Worm (Caenorhabditis elegans) whole organism, L1 larva: Measurements from ENCODE around the gene enpl-1.

Experiments used
- C04F5.9 ChIP-seq: sonication (generic microtip); optimal IDR thresholded peaks from 2 replicates; lab custom pipeline; 2016; ENCODE audit warnings: missing genetic modification characterization, missing compliant biosample characterization
- alr-1 ChIP-seq: fragments of 200-800 bp; sonication (Bioruptor generic); optimal IDR thresholded peaks from 2 replicates; lab custom pipeline; 2018; ENCODE audit warnings: borderline replicate concordance, mild to moderate bottlenecking, missing genetic modification characterization, missing compliant biosample characterization
- aly-2 ChIP-seq: fragments of 150-350 bp; optimal IDR thresholded peaks from 2 replicates; lab custom pipeline; 2014; ENCODE audit warnings: missing biosample characterization, missing genetic modification characterization
- blmp-1 ChIP-seq: fragments of 150-350 bp; optimal IDR thresholded peaks from 2 replicates; lab custom pipeline; 2014; ENCODE audit warnings: missing biosample characterization, missing genetic modification characterization
- ceh-63 ChIP-seq: fragments of 200-800 bp; sonication (Bioruptor generic); optimal IDR thresholded peaks from 2 replicates; lab custom pipeline; 2018; ENCODE audit warnings: mild to moderate bottlenecking, missing genetic modification characterization, missing compliant biosample characterization
- ceh-8 ChIP-seq: fragments of 200-800 bp; sonication (Bioruptor generic); optimal IDR thresholded peaks from 2 replicates; lab custom pipeline; 2018; ENCODE audit warnings: mild to moderate bottlenecking, missing genetic modification characterization, moderate library complexity, missing compliant biosample characterization
- ceh-82 ChIP-seq, 3 experiments: fragments of 150-350 bp in 1 of 3; sonication (generic microtip) in 2 of 3; optimal IDR thresholded peaks; 2 replicates each; lab custom pipeline; 2014 to 2017; ENCODE audit warnings: missing biosample characterization in 3 of 3, missing genetic modification characterization in 3 of 3
- ceh-88 ChIP-seq: fragments of 200-800 bp; sonication (Bioruptor generic); IDR thresholded peaks from 2 replicates; pipeline ENCODE4 v1.3.6; 2022; ENCODE audit warnings: missing genetic modification characterization, missing compliant biosample characterization
- ces-1 ChIP-seq: fragments of 150-350 bp; optimal IDR thresholded peaks from 2 replicates; lab custom pipeline; 2014; ENCODE audit warnings: missing biosample characterization, missing genetic modification reagents, missing genetic modification characterization
- dpl-1 ChIP-seq, 3 experiments: fragments of 150-350 bp in 2 of 3; sonication (generic microtip) in 1 of 3; optimal IDR thresholded peaks; 2 replicates each; lab custom pipeline; 2014 to 2017; ENCODE audit warnings: missing biosample characterization in 3 of 3, missing genetic modification characterization in 3 of 3, missing genetic modification reagents in 3 of 3
- dsc-1 ChIP-seq: sonication (generic microtip); optimal IDR thresholded peaks from 2 replicates; lab custom pipeline; 2016; ENCODE audit warnings: mild to moderate bottlenecking, missing genetic modification characterization, missing compliant biosample characterization
- efl-1 ChIP-seq, 4 experiments: fragments of 150-350 bp; optimal IDR thresholded peaks in 3 of 4; peaks in 1 of 4; 1 replicate in 1 of 4; 2 replicates in 3 of 4; lab custom pipeline; 2014; ENCODE audit warnings: missing biosample characterization in 2 of 4, missing genetic modification characterization in 2 of 4, missing genetic modification reagents in 2 of 4
- efl-3 ChIP-seq: fragments of 200-800 bp; sonication (Bioruptor generic); optimal IDR thresholded peaks from 2 replicates; lab custom pipeline; 2018; ENCODE audit warnings: mild to moderate bottlenecking, missing genetic modification characterization, missing compliant biosample characterization
- egl-13 ChIP-seq: sonication (generic microtip); optimal IDR thresholded peaks from 2 replicates; lab custom pipeline; 2016; ENCODE audit warnings: missing genotype, missing genetic modification reagents, missing genetic modification characterization, missing compliant biosample characterization
- elt-2 ChIP-seq: sonication (generic microtip); optimal IDR thresholded peaks from 2 replicates; lab custom pipeline; 2016; ENCODE audit warnings: missing genetic modification characterization, mild to moderate bottlenecking, inconsistent platforms, missing compliant biosample characterization, missing genetic modification reagents
- elt-3 ChIP-seq, 6 experiments: fragments of 150-350 bp in 1 of 6; sonication (generic microtip); optimal IDR thresholded peaks; 2 replicates each; lab custom pipeline; 2017 to 2018; ENCODE audit warnings: missing biosample characterization in 6 of 6, missing genetic modification characterization in 6 of 6, inconsistent platforms in 1 of 6
- ets-5 ChIP-seq: fragments of 200-800 bp; sonication (Bioruptor generic); IDR thresholded peaks from 2 replicates; pipeline ENCODE4 v1.3.6; 2022; ENCODE audit warnings: missing genetic modification characterization, missing compliant biosample characterization
- fkh-10 ChIP-seq: sonication (generic microtip); optimal IDR thresholded peaks from 2 replicates; lab custom pipeline; 2017; ENCODE audit warnings: missing biosample characterization, missing genetic modification reagents, missing genetic modification characterization
- fos-1 ChIP-seq: fragments of 150-350 bp; optimal IDR thresholded peaks from 2 replicates; lab custom pipeline; 2014; ENCODE audit warnings: missing biosample characterization, missing genetic modification characterization
- grh-1 ChIP-seq: fragments of 200-800 bp; sonication (Bioruptor generic); IDR thresholded peaks from 2 replicates; pipeline ENCODE4 v1.3.6; 2022; ENCODE audit warnings: missing genetic modification reagents, missing genetic modification characterization, missing compliant biosample characterization
- lin-13 ChIP-seq: fragments of 150-350 bp; optimal IDR thresholded peaks from 2 replicates; lab custom pipeline; 2014; ENCODE audit warnings: missing biosample characterization, missing genetic modification reagents, missing genetic modification characterization
- lin-14 ChIP-seq: fragments of 200-800 bp; sonication (Bioruptor generic); optimal IDR thresholded peaks from 2 replicates; lab custom pipeline; 2018; ENCODE audit warnings: mild to moderate bottlenecking, missing genetic modification characterization, moderate library complexity, missing compliant biosample characterization
- lin-35 ChIP-seq, 2 experiments: fragments of 150-350 bp; optimal IDR thresholded peaks; 2 replicates each; lab custom pipeline; 2014; ENCODE audit warnings: missing biosample characterization in 2 of 2, missing genetic modification characterization in 2 of 2, missing genetic modification reagents in 2 of 2
- lir-3 ChIP-seq: sonication (generic microtip); optimal IDR thresholded peaks from 2 replicates; lab custom pipeline; 2016; ENCODE audit warnings: mild to moderate bottlenecking, missing genetic modification characterization, moderate library complexity, missing compliant biosample characterization; ENCODE audit not compliant: poor library complexity
- mdl-1 ChIP-seq, 2 experiments: fragments of 150-350 bp; optimal IDR thresholded peaks; 2 replicates each; lab custom pipeline; 2014 to 2017; ENCODE audit warnings: missing biosample characterization in 2 of 2, missing genetic modification characterization in 2 of 2, inconsistent platforms in 1 of 2
- mep-1 ChIP-seq: fragments of 150-350 bp; optimal IDR thresholded peaks from 2 replicates; lab custom pipeline; 2014; ENCODE audit warnings: missing biosample characterization, missing genetic modification characterization
- nhr-11 ChIP-seq: fragments of 150-350 bp; optimal IDR thresholded peaks from 2 replicates; lab custom pipeline; 2014; ENCODE audit warnings: missing biosample characterization, missing genetic modification characterization
- nhr-12 ChIP-seq: sonication (generic microtip); optimal IDR thresholded peaks from 2 replicates; lab custom pipeline; 2017; ENCODE audit warnings: missing biosample characterization, missing genetic modification characterization
- nhr-20 ChIP-seq: sonication (generic microtip); optimal IDR thresholded peaks from 2 replicates; lab custom pipeline; 2016; ENCODE audit warnings: mild to moderate bottlenecking, missing genetic modification characterization, missing compliant biosample characterization
- nhr-28 ChIP-seq: fragments of 150-350 bp; optimal IDR thresholded peaks from 2 replicates; lab custom pipeline; 2014; ENCODE audit warnings: missing biosample characterization, missing genetic modification characterization
- nhr-71 ChIP-seq: sonication (generic microtip); optimal IDR thresholded peaks from 2 replicates; lab custom pipeline; 2016; ENCODE audit warnings: mild to moderate bottlenecking, missing genetic modification characterization, moderate library complexity, missing compliant biosample characterization
- nhr-84 ChIP-seq: sonication (generic microtip); optimal IDR thresholded peaks from 2 replicates; lab custom pipeline; 2017; ENCODE audit warnings: missing biosample characterization, missing genetic modification characterization
- nhr-90 ChIP-seq: sonication (generic microtip); optimal IDR thresholded peaks from 2 replicates; lab custom pipeline; 2016; ENCODE audit warnings: mild to moderate bottlenecking, missing genetic modification characterization, missing compliant biosample characterization; ENCODE audit not compliant: poor library complexity
- pax-3 ChIP-seq: fragments of 200-800 bp; sonication (Bioruptor generic); optimal IDR thresholded peaks from 2 replicates; lab custom pipeline; 2018; ENCODE audit warnings: mild to moderate bottlenecking, missing genetic modification characterization, moderate library complexity, missing compliant biosample characterization
- rnt-1 ChIP-seq: sonication (generic microtip); optimal IDR thresholded peaks from 2 replicates; lab custom pipeline; 2016; ENCODE audit warnings: mild to moderate bottlenecking, missing genetic modification characterization, moderate library complexity, missing compliant biosample characterization
- snpc-4 ChIP-seq: fragments of 150-350 bp; optimal IDR thresholded peaks from 2 replicates; lab custom pipeline; 2014; ENCODE audit warnings: missing biosample characterization, missing genetic modification characterization
- sup-37 ChIP-seq: fragments of 200-800 bp; sonication (Bioruptor generic); optimal IDR thresholded peaks from 2 replicates; lab custom pipeline; 2018; ENCODE audit warnings: mild to moderate bottlenecking, missing genetic modification characterization, missing compliant biosample characterization
- swsn-7 ChIP-seq: sonication (generic microtip); optimal IDR thresholded peaks from 2 replicates; lab custom pipeline; 2016; ENCODE audit warnings: missing genetic modification characterization, missing compliant biosample characterization
- tbx-2 ChIP-seq: sonication (generic microtip); optimal IDR thresholded peaks from 2 replicates; lab custom pipeline; 2016; ENCODE audit warnings: missing genetic modification characterization, missing compliant biosample characterization
- unc-30 ChIP-seq: sonication (generic microtip); optimal IDR thresholded peaks from 2 replicates; lab custom pipeline; 2017; ENCODE audit warnings: missing biosample characterization, missing genetic modification characterization
- unc-62 ChIP-seq: fragments of 150-350 bp; optimal IDR thresholded peaks from 2 replicates; lab custom pipeline; 2014; ENCODE audit warnings: missing biosample characterization, missing genetic modification reagents, missing genetic modification characterization
- unc-86 ChIP-seq: sonication (generic microtip); optimal IDR thresholded peaks from 2 replicates; lab custom pipeline; 2016; ENCODE audit warnings: missing genetic modification characterization, missing compliant biosample characterization
- xbp-1 ChIP-seq: sonication (generic microtip); optimal IDR thresholded peaks from 2 replicates; lab custom pipeline; 2016; ENCODE audit warnings: missing genetic modification characterization, missing compliant biosample characterization
- zag-1 ChIP-seq: fragments of 150-350 bp; optimal IDR thresholded peaks from 2 replicates; lab custom pipeline; 2014; ENCODE audit warnings: missing biosample characterization, missing genetic modification characterization
- zip-4 ChIP-seq: fragments of 200-800 bp; sonication (Bioruptor generic); optimal IDR thresholded peaks from 2 replicates; lab custom pipeline; 2018; ENCODE audit warnings: mild to moderate bottlenecking, missing genetic modification characterization, moderate library complexity, missing compliant biosample characterization
- ztf-4 ChIP-seq: fragments of 150-350 bp; optimal IDR thresholded peaks from 2 replicates; lab custom pipeline; 2014; ENCODE audit warnings: missing biosample characterization, missing genetic modification characterization

Gene enpl-1

DNA sequence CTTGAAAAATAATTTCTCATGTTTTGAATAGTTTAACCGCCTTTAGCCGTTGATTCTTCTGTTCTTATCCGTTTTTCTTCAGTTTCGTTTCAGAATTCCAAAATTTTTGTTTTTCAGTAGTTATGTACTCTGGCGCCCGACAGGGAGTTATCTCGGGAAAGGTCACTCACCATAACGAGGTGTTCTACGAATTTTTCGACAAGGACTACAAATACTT lies 24.0 kb downstream of the enpl-1 start, which contains the start of gene F01G4.4:
Gene F01G4.4 (plus strand): TSS at position 118 of the 217 bp plus-strand sequence.
- TF ChIP-seq fkh-10 (GFP tag; lab: Kevin White, UChicago) (no peak), sup-37 (GFP tag; lab: Kevin White, UChicago) (no peak), lin-13 (GFP tag; lab: Kevin White, UChicago) (no peak), nhr-11 (tag; lab: Kevin White, UChicago) (no peak), mep-1 (tag; lab: Kevin White, UChicago) (no peak), fos-1 (tag; lab: Kevin White, UChicago) (no peak), lin-14 (GFP tag; lab: Kevin White, UChicago) (no peak), blmp-1 (tag; lab: Kevin White, UChicago) (no peak), snpc-4 (tag; lab: Kevin White, UChicago) (no peak), lir-3 (tag; lab: Kevin White, UChicago) (no peak), dsc-1 (tag; lab: Kevin White, UChicago) (no peak), ces-1 (GFP tag; lab: Kevin White, UChicago) (no peak), ets-5 (no peak), ceh-63 (GFP tag; lab: Kevin White, UChicago) (no peak), nhr-90 (tag; lab: Kevin White, UChicago) (no peak), nhr-84 (tag; lab: Kevin White, UChicago) (no peak), efl-3 (GFP tag; lab: Kevin White, UChicago) (no peak), alr-1 (tag; lab: Kevin White, UChicago) (no peak), C04F5.9 (no peak)

DNA sequence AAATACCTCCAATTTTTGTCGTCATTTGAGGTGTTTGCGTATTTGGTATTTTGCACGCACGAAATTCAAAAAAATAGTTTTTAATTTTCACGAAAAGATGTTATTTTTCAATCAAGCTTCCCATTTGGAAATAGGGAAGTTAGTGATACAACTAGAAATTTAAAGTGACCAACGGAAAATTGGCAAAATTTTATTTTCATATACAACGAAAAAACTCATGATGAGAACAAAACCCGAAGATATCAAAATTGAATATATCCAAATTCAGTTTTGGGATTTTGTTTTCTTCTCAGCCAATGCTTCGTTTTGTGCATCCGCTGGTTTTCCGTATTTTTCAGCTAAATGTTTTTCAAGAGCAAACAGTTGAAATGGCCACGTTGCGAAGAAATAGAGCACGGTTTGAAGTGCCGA lies 26.8 kb downstream of the enpl-1 start:
- TF ChIP-seq dpl-1 (GFP tag; optimal IDR thresholded peaks at IDR 0.05; lab: Kevin White, UChicago) (peak in 1 of 3 experiments; percentile 35), mep-1 (tag; lab: Kevin White, UChicago) (no peak), lin-35 (GFP tag; optimal IDR thresholded peaks at IDR 0.05; lab: Kevin White, UChicago) (peak in 1 of 2 experiments; percentile 20), efl-1 (optimal IDR thresholded peaks at IDR 0.05; lab: Kevin White, UChicago) (no peak), efl-1 (GFP tag; optimal IDR thresholded peaks at IDR 0.05 in 1 of 2; lab: Kevin White, UChicago) (peak; percentile 50 to 92)

ce11 chrIV:11146492-11146891 lies 27.4 kb downstream of the enpl-1 start:
- TF ChIP-seq tbx-2, result no peak
- TF ChIP-seq xbp-1 (tag; lab: Kevin White, UChicago), result no peak
- no peak for TF ChIP-seq rnt-1
- TF ChIP-seq dpl-1 (GFP tag; optimal IDR thresholded peaks at IDR 0.05; lab: Kevin White, UChicago), result no peak

DNA sequence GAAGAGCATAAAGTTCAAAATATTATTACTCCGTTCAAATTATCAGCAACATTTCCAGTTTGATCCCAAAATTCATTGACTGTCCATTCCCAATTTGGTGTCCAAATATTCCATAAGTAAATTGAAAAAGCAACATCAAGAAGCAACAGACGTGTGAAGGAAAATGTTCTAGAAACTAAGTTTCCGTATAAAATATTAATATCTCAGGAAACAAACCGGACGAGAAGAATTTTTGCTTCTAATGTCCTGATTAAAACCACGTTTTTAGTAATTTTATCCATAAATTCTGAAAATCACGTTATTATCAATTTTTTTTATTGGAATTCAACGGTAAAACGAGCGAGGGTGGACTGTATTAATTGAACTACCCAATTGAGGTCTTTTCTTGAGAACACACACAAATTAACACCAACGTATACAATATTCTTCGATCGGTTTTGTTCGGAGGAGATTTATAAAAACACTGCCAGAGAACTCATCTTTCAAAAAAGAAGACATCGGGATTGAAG lies 27.9 kb downstream of the enpl-1 start, which contains the start of gene pigq-1:
Gene pigq-1 (minus strand): TSS at position 286 of the 509 bp plus-strand sequence.
- TF ChIP-seq pax-3 (tag; lab: Kevin White, UChicago) (peak; percentile 6), grh-1 (GFP tag; lab: Robert Waterston, UW) (no peak), nhr-71 (tag; lab: Kevin White, UChicago) (peak; percentile 42), ceh-82 (tag; optimal IDR thresholded peaks at IDR 0.05; lab: Kevin White, UChicago) (no peak), lin-35 (GFP tag; optimal IDR thresholded peaks at IDR 0.05; lab: Kevin White, UChicago) (no peak), sup-37 (GFP tag; lab: Kevin White, UChicago) (no peak), ceh-63 (GFP tag; lab: Kevin White, UChicago) (no peak), aly-2 (tag; lab: Kevin White, UChicago) (peak; percentile 90), snpc-4 (tag; lab: Kevin White, UChicago) (no peak), ceh-88 (GFP tag; lab: Robert Waterston, UW) (no peak), elt-3 (tag; optimal IDR thresholded peaks at IDR 0.05; lab: Kevin White, UChicago) (peak in 1 of 6 experiments; percentile 20), nhr-28 (no peak), zag-1 (tag; lab: Kevin White, UChicago) (no peak), egl-13 (tag; lab: Kevin White, UChicago) (no peak), elt-2 (peak; percentile 20), nhr-12 (tag; lab: Kevin White, UChicago) (no peak), lir-3 (tag; lab: Kevin White, UChicago) (no peak), swsn-7 (tag; lab: Kevin White, UChicago) (no peak), unc-62 (GFP tag; lab: Kevin White, UChicago) (no peak), mep-1 (tag; lab: Kevin White, UChicago) (no peak), mdl-1 (tag; optimal IDR thresholded peaks at IDR 0.05; lab: Kevin White, UChicago) (no peak), ztf-4 (no peak), unc-86 (tag; lab: Kevin White, UChicago) (no peak), unc-30 (tag; lab: Kevin White, UChicago) (no peak), ceh-8 (GFP tag; lab: Kevin White, UChicago) (no peak), nhr-20 (tag; lab: Kevin White, UChicago) (no peak), zip-4 (GFP tag; lab: Kevin White, UChicago) (no peak)
